Worm (Caenorhabditis elegans): ENCODE measurements around the gene sec-61.B.

The sec-61.B gene

DNA sequence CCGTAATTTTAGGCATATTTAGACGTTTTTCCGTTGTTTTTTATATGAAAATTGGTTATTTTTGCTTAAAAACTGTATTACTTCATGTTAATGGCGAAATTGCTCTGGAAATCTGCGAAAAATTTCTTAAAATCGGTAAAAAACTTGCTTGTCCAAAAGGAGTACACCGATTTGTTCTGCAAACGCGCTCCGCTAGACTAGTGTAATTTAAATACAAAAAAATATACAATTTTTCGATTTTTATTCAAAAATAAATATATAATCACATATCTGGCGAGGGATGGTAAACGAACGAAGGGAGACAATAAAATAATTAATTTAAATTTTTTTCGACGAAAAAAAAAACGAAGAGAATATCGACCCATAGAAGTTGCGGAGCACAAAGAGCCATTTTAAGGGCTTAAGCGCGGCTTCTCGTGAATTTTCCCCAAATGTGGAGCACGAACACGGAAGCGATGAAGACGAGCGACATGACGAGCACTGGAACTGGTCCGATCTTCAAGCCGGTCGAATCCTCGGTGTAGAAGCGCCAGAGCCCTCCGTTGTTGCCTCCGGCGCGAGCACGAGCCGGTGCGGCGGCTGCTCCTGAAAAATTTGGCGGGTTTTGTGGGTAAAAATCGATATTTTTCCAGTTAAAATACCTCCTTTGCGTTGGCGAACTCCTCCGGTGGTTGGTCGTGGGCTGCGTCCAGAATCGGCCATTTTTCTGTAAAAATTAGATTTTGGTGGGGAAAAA is at the start of gene sec-61.B:
TSS of gene sec-61.B (minus strand) at position 706 of the 736 bp plus-strand sequence.
- TF ChIP-seq tbx-37 (GFP tag; conservative IDR thresholded peaks at IDR 0.05) (no peak), ceh-13 (GFP tag; optimal IDR thresholded peaks at IDR 0.05) (no peak), pes-1 (GFP tag; IDR thresholded peaks at IDR 0.05) (no peak), hmbx-1 (tag; optimal IDR thresholded peaks at IDR 0.05) (no peak), aly-1 (tag; optimal IDR thresholded peaks at IDR 0.05) (no peak), hmg-4 (GFP tag; optimal IDR thresholded peaks at IDR 0.05) (no peak), ets-7 (tag; optimal IDR thresholded peaks at IDR 0.05) (no peak)

DNA sequence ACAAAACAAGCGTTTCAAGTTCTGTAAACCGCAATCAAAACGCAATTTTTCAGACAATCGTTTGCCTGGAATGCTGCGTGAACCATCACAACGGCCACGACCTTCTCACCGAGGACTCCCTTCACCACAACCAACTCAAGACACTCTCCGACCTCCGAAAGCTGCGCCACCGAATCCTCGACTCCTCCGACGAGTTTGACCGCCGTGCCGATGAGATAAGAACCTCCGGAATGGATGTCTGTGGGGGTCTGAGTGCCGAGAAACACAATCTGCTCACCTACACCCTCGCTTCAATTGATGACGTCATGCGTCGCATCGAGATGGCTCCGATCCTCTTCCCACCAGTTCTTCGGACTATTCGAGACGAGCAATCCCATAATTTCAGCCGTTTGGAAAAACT is 45.9 kb upstream of the sec-61.B start:
- TF ChIP-seq pes-1 (GFP tag; IDR thresholded peaks at IDR 0.05) (no peak), ceh-13 (GFP tag; optimal IDR thresholded peaks at IDR 0.05) (no peak), tra-4 (tag; optimal IDR thresholded peaks at IDR 0.05) (no peak), flt-1 (GFP tag; IDR thresholded peaks at IDR 0.05) (no peak), tbx-37 (GFP tag; conservative IDR thresholded peaks at IDR 0.05) (no peak), sea-1 (GFP tag; conservative IDR thresholded peaks at IDR 0.05) (no peak), aly-1 (tag; optimal IDR thresholded peaks at IDR 0.05) (no peak), tbx-11 (GFP tag; IDR thresholded peaks at IDR 0.05) (no peak), F13C5.2 (tag; optimal IDR thresholded peaks at IDR 0.05) (no peak), ets-7 (tag; optimal IDR thresholded peaks at IDR 0.05) (no peak), ceh-36 (tag; optimal IDR thresholded peaks at IDR 0.05) (no peak), hmbx-1 (tag; optimal IDR thresholded peaks at IDR 0.05) (no peak), scrt-1 (GFP tag; IDR thresholded peaks at IDR 0.05) (no peak), hmg-4 (GFP tag; optimal IDR thresholded peaks at IDR 0.05) (no peak), ama-1 (optimal IDR thresholded peaks at IDR 0.05) (no peak)

DNA sequence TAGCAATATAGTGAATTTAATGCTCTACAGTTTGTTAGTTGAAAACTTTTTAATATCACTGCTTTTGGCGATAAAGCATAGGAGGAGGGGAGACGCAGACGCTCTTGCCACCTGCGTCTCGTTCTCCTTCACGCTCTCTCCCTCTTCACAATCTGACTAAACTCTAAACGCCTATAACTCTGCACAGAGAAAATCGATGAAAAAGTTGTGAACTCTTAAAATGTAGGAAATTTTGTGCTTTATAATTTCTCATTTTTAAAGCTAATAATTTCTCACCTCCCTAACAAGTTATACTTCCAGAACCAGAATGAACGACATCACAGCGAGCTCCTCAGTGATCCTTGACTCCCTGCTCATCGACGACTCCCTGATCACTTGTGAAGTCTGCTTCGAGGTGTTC is 44.2 kb upstream of the sec-61.B start, which contains the start of gene C45G7.4:
TSS of gene C45G7.4 (plus strand) at position 301 of the 400 bp plus-strand sequence.
- no peak for TF ChIP-seq F13C5.2 (tag; optimal IDR thresholded peaks at IDR 0.05)

DNA sequence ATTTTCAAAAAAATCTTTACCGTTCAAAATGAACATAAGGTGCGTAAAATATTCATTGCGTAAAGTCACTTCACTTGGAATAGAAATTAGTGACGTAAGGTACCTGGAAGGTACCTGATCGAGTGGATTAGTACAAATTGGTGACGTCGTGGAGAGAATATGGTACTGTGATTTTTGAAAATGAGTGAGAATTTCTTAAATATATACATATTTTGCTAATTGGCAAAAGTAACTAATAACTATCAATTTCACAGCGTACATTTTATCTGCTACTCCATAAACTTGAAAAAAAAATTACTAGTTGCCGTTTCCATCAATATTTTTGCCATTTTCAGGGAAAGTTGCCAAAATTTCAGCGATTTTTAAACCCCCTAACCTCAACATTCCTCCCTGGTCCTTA is 28.3 kb upstream of the sec-61.B start:
- no peak for TF ChIP-seq ets-7 (tag; optimal IDR thresholded peaks at IDR 0.05)
- TF ChIP-seq pes-1 (GFP tag; IDR thresholded peaks at IDR 0.05): no peak
- no peak for TF ChIP-seq tra-4 (tag; optimal IDR thresholded peaks at IDR 0.05)
- no peak for TF ChIP-seq hmbx-1 (tag; optimal IDR thresholded peaks at IDR 0.05)
- TF ChIP-seq aly-1 (tag; optimal IDR thresholded peaks at IDR 0.05): no peak
- no peak for TF ChIP-seq hnd-1 (tag; optimal IDR thresholded peaks at IDR 0.05)
- no peak for TF ChIP-seq flt-1 (GFP tag; IDR thresholded peaks at IDR 0.05)

DNA sequence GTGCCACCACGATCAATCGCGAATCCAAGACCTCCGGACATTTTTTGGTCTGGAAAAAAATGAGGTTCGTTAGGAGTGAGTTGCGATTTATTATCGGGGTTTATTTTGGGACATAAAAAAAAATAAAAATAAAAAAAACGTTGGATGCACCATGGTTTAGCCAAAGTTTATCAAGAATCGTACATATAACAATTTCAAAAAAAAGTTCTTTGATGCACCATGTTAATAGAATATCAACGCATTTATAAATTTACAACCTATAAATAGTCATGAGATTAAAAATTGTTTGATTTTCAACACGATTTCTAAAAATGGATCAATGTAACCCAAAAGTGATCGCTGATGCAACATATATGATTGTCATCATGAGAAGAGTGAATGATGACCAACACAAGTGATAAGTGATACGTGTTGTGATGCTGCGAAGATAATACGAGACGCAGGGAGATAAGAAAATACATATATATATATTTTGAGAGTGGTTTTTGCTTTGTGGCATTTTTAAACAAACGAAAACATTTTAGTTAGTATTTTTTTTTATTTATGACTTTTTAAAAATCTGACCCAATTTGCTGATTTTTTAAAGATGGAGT is 24.0 kb upstream of the sec-61.B start, which contains the start of gene Y38F2AR.12:
TSS of gene Y38F2AR.12 (minus strand) at position 51 of the 593 bp plus-strand sequence.
- TF ChIP-seq pes-1 (GFP tag; IDR thresholded peaks at IDR 0.05): no peak
- TF ChIP-seq ets-7 (tag; optimal IDR thresholded peaks at IDR 0.05): no peak
- no peak for TF ChIP-seq aly-1 (tag; optimal IDR thresholded peaks at IDR 0.05)
- TF ChIP-seq tbx-37 (GFP tag; conservative IDR thresholded peaks at IDR 0.05): no peak
- TF ChIP-seq tbx-11 (GFP tag; IDR thresholded peaks at IDR 0.05): no peak
- TF ChIP-seq hmg-4 (GFP tag; optimal IDR thresholded peaks at IDR 0.05): no peak
- TF ChIP-seq ama-1 (optimal IDR thresholded peaks at IDR 0.05): no peak
- no peak for TF ChIP-seq hnd-1 (tag; optimal IDR thresholded peaks at IDR 0.05)
- TF ChIP-seq ceh-13 (GFP tag; optimal IDR thresholded peaks at IDR 0.05): no peak
- no peak for TF ChIP-seq tra-4 (tag; optimal IDR thresholded peaks at IDR 0.05)
- TF ChIP-seq B0310.2 (tag; optimal IDR thresholded peaks at IDR 0.05): no peak
- TF ChIP-seq hmbx-1 (tag; optimal IDR thresholded peaks at IDR 0.05): no peak
- TF ChIP-seq ceh-36 (tag; optimal IDR thresholded peaks at IDR 0.05): no peak
- TF ChIP-seq sea-1 (GFP tag; conservative IDR thresholded peaks at IDR 0.05): no peak
- no peak for TF ChIP-seq F13C5.2 (tag; optimal IDR thresholded peaks at IDR 0.05)
- no peak for TF ChIP-seq scrt-1 (GFP tag; IDR thresholded peaks at IDR 0.05)
- TF ChIP-seq flt-1 (GFP tag; IDR thresholded peaks at IDR 0.05): no peak

DNA sequence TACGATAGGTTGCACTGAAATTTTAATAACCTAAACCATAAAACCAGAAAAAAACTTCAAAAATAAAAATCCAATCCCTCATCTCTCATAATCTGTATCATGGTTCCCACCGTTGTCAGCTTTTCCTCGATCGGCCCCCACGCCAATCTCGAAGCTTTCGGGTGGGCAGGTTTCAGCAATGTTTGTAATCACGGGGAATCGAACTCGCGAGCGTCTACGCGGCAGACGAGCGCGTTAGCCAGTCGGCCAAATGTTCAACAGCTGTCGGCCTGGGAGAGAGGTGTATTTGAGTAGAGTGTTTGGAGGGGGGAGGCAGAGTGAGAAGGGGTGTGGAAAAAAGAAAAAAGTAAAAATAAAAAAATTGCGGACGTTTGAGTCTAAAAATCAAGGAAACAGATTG is 20.0 kb upstream of the sec-61.B start:
- TF ChIP-seq scrt-1 (GFP tag; IDR thresholded peaks at IDR 0.05) (peak; percentile 94), sea-1 (GFP tag; conservative IDR thresholded peaks at IDR 0.05) (peak; percentile 86), aly-1 (tag; optimal IDR thresholded peaks at IDR 0.05) (peak; percentile 93), tbx-37 (GFP tag; conservative IDR thresholded peaks at IDR 0.05) (peak; percentile 82), ceh-13 (GFP tag; optimal IDR thresholded peaks at IDR 0.05) (peak; percentile 79), ama-1 (optimal IDR thresholded peaks at IDR 0.05) (no peak), B0310.2 (tag; optimal IDR thresholded peaks at IDR 0.05) (peak; percentile 83), flt-1 (GFP tag; IDR thresholded peaks at IDR 0.05) (peak; percentile 89), ets-7 (tag; optimal IDR thresholded peaks at IDR 0.05) (peak; percentile 68), tra-4 (tag; optimal IDR thresholded peaks at IDR 0.05) (peak; percentile 90), hmg-4 (GFP tag; optimal IDR thresholded peaks at IDR 0.05) (peak; percentile 99), tbx-11 (GFP tag; IDR thresholded peaks at IDR 0.05) (peak; percentile 90), ceh-36 (tag; optimal IDR thresholded peaks at IDR 0.05) (peak; percentile 92), hmbx-1 (tag; optimal IDR thresholded peaks at IDR 0.05) (peak; percentile 72), F13C5.2 (tag; optimal IDR thresholded peaks at IDR 0.05) (peak; percentile 98), hnd-1 (tag; optimal IDR thresholded peaks at IDR 0.05) (peak; percentile 75), pes-1 (GFP tag; IDR thresholded peaks at IDR 0.05) (peak; percentile 92)

DNA sequence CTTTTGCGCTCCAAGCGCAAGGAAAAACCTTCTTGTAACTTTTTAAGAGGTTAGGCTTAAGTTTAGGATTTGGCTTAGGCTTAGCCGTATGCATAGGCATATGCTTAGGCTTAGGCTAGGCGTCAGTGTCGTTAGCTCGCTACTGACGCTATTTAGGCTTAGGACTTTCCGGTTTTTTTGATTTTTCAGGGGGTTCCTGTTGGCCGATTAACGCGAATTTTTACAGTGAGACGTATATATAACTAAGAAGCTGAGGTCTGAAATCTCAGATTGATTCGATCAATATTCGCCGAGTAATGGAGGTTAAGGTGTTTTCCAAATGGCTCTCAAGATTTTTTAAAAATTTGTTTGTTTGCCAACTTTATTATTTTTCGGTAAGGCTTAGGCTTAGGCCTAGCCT is 19.2 kb upstream of the sec-61.B start:
- TF ChIP-seq aly-1 (tag; optimal IDR thresholded peaks at IDR 0.05): no peak
- no peak for TF ChIP-seq hmbx-1 (tag; optimal IDR thresholded peaks at IDR 0.05)
- TF ChIP-seq ceh-36 (tag; optimal IDR thresholded peaks at IDR 0.05): no peak
- TF ChIP-seq ets-7 (tag; optimal IDR thresholded peaks at IDR 0.05): no peak
- TF ChIP-seq tra-4 (tag; optimal IDR thresholded peaks at IDR 0.05): no peak
- TF ChIP-seq sea-1 (GFP tag; conservative IDR thresholded peaks at IDR 0.05): no peak
- TF ChIP-seq tbx-11 (GFP tag; IDR thresholded peaks at IDR 0.05): no peak
- TF ChIP-seq flt-1 (GFP tag; IDR thresholded peaks at IDR 0.05): no peak
- no peak for TF ChIP-seq tbx-37 (GFP tag; conservative IDR thresholded peaks at IDR 0.05)
- no peak for TF ChIP-seq ama-1 (optimal IDR thresholded peaks at IDR 0.05)
- no peak for TF ChIP-seq B0310.2 (tag; optimal IDR thresholded peaks at IDR 0.05)
- TF ChIP-seq scrt-1 (GFP tag; IDR thresholded peaks at IDR 0.05): no peak
- TF ChIP-seq ceh-13 (GFP tag; optimal IDR thresholded peaks at IDR 0.05): no peak
- no peak for TF ChIP-seq hmg-4 (GFP tag; optimal IDR thresholded peaks at IDR 0.05)
- TF ChIP-seq pes-1 (GFP tag; IDR thresholded peaks at IDR 0.05): no peak
- no peak for TF ChIP-seq F13C5.2 (tag; optimal IDR thresholded peaks at IDR 0.05)
- no peak for TF ChIP-seq hnd-1 (tag; optimal IDR thresholded peaks at IDR 0.05)

Data from whole organism, early embryonic.